Worm (Caenorhabditis elegans) whole organism, mixed stage, embryonic: ENCODE data around the gene aqp-5.

ENCODE experiments used
- blmp-1 ChIP-seq: fragments of 150-350 bp; optimal IDR thresholded peaks from 2 replicates; lab custom pipeline; 2014; ENCODE audit warnings: missing biosample characterization, missing genetic modification characterization
- drap-1 ChIP-seq: fragments of 200-800 bp; sonication (Bioruptor generic); optimal IDR thresholded peaks from 3 replicates; lab custom pipeline; 2018; ENCODE audit warnings: mild to moderate bottlenecking, missing genetic modification characterization, missing compliant biosample characterization
- nhr-2 ChIP-seq: fragments of 150-350 bp; optimal IDR thresholded peaks from 2 replicates; lab custom pipeline; 2014; ENCODE audit warnings: missing biosample characterization, missing genetic modification characterization
- unc-120 ChIP-seq: sonication (generic microtip); optimal IDR thresholded peaks from 2 replicates; lab custom pipeline; 2017; ENCODE audit warnings: missing genetic modification characterization, missing compliant biosample characterization; ENCODE audit not compliant: poor library complexity, severe bottlenecking
- unc-62 ChIP-seq: fragments of 150-350 bp; optimal IDR thresholded peaks from 2 replicates; lab custom pipeline; 2014; ENCODE audit warnings: missing biosample characterization, missing genetic modification reagents, missing genetic modification characterization

DNA sequence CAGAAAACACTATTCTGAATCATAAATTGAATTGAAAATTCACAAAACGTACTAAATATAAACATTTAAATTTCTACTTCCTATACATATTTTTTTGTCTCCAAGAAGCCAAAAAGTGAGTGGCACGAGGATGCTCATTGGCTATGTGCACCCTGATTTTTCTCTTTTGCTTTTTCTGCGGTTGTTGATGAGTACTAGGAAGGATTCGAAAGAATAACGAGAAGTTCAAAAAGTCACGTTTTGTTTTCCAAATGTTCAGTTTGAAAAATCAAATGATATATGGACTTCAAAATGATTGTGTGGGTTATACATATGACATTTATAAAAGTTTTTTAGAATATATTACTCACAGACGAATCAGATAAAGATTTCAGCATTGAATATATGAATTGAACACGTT lies 26.8 kb upstream of the aqp-5 start:
- TF ChIP-seq blmp-1 (tag; lab: Kevin White, UChicago) (no peak), nhr-2 (tag; lab: Kevin White, UChicago) (no peak), drap-1 (GFP tag; lab: Kevin White, UChicago) (no peak), unc-120 (tag; lab: Kevin White, UChicago) (no peak), unc-62 (GFP tag; lab: Kevin White, UChicago) (no peak)
